Worm (Caenorhabditis elegans) whole organism, L4 larva: Measurements from ENCODE around the gene C18D11.1.

Experiments
- R02D3.7 ChIP-seq: fragments of 150-350 bp; sonication (generic microtip); optimal IDR thresholded peaks from 3 replicates; lab custom pipeline; 2014; ENCODE audit warnings: missing biosample characterization, missing genetic modification characterization
- arid-1 ChIP-seq: fragments of 200-800 bp; sonication (Bioruptor generic); conservative IDR thresholded peaks from 2 replicates; pipeline ENCODE4 v1.3.6; 2022; ENCODE audit warnings: missing genetic modification reagents, missing genetic modification characterization, missing compliant biosample characterization
- mdl-1 ChIP-seq, 2 experiments: fragments of 150-350 bp in 1 of 2; sonication (generic microtip) in 1 of 2; optimal IDR thresholded peaks; 2 replicates each; lab custom pipeline; 2014 to 2017; ENCODE audit warnings: missing biosample characterization in 2 of 2, missing genetic modification characterization in 2 of 2
- mep-1 ChIP-seq: fragments of 150-350 bp; sonication (generic microtip); optimal IDR thresholded peaks from 3 replicates; lab custom pipeline; 2014; ENCODE audit warnings: missing biosample characterization, missing genetic modification characterization
- pqm-1 ChIP-seq: sonication (generic microtip); optimal IDR thresholded peaks from 2 replicates; lab custom pipeline; 2017; ENCODE audit warnings: missing biosample characterization, missing genetic modification characterization
- zfp-2 ChIP-seq: sonication (generic microtip); optimal IDR thresholded peaks from 2 replicates; lab custom pipeline; 2016; ENCODE audit warnings: mild to moderate bottlenecking, missing genetic modification characterization, missing compliant biosample characterization

ce11 chrIII:11833449-11833848, 17.1 kb downstream of the C18D11.1 start:
- TF ChIP-seq mep-1 (tag; lab: Kevin White, UChicago) (no peak), pqm-1 (tag; lab: Kevin White, UChicago) (no peak), arid-1 (GFP tag; lab: Robert Waterston, UW) (no peak), mdl-1 (tag; optimal IDR thresholded peaks at IDR 0.05; lab: Kevin White, UChicago) (no peak), zfp-2 (no peak), R02D3.7 (no peak)
